Fruit fly (Drosophila melanogaster) whole organism, embryonic: Measurements from ENCODE around the gene CG14615.

ENCODE experiments used
- Antp ChIP-seq: fragments of 200-800 bp; sonication (Bioruptor generic); optimal IDR thresholded peaks from 3 replicates; lab custom pipeline; 2016; ENCODE audit warnings: missing biosample characterization, missing genetic modification characterization
- Atf3 ChIP-seq: fragments of 200-800 bp; sonication (Bioruptor generic); optimal IDR thresholded peaks from 3 replicates; lab custom pipeline; 2016; ENCODE audit warnings: missing biosample characterization, missing genetic modification characterization
- Atf6 ChIP-seq: fragments of 200-800 bp; sonication (Bioruptor generic); IDR thresholded peaks from 2 replicates; pipeline ENCODE4 v1.3.6; 2022; ENCODE audit warnings: missing biosample characterization, missing genetic modification characterization
- B-H2 ChIP-seq: fragments of 200-800 bp; sonication (Bioruptor generic); optimal IDR thresholded peaks from 2 replicates; lab custom pipeline; 2018; ENCODE audit warnings: missing biosample characterization, mild to moderate bottlenecking, missing genetic modification characterization
- CG10321 ChIP-seq: fragments of 200-800 bp; sonication (Bioruptor generic); IDR thresholded peaks from 2 replicates; pipeline ENCODE4 v1.3.6; 2022; ENCODE audit warnings: missing biosample characterization, missing genetic modification characterization
- CG11504 ChIP-seq: fragments of 200-800 bp; sonication (Bioruptor generic); optimal IDR thresholded peaks from 3 replicates; lab custom pipeline; 2019; ENCODE audit warnings: missing biosample characterization, mild to moderate bottlenecking, missing genetic modification characterization, moderate library complexity
- CG12299 ChIP-seq: fragments of 200-800 bp; sonication (Bioruptor generic); optimal IDR thresholded peaks from 2 replicates; lab custom pipeline; 2018; ENCODE audit warnings: missing biosample characterization, mild to moderate bottlenecking, missing genetic modification characterization
- CG12659 ChIP-seq: fragments of 200-800 bp; sonication (Bioruptor generic); optimal IDR thresholded peaks from 3 replicates; lab custom pipeline; 2017; ENCODE audit warnings: mild to moderate bottlenecking, missing biosample characterization, missing genetic modification reagents, missing genetic modification characterization
- CG1529 ChIP-seq: fragments of 200-800 bp; sonication (Bioruptor generic); optimal IDR thresholded peaks from 3 replicates; lab custom pipeline; 2018; ENCODE audit warnings: missing biosample characterization, missing genetic modification characterization
- CG17361 ChIP-seq: fragments of 200-800 bp; sonication (Bioruptor generic); IDR thresholded peaks from 3 replicates; pipeline ENCODE4 v1.3.6; 2022; ENCODE audit warnings: missing biosample characterization, missing genetic modification characterization
- CG17568 ChIP-seq: fragments of 200-800 bp; sonication (Bioruptor generic); optimal IDR thresholded peaks from 2 replicates; lab custom pipeline; 2018; ENCODE audit warnings: missing biosample characterization, mild to moderate bottlenecking, missing genetic modification characterization, moderate library complexity
- CG17612 ChIP-seq: fragments of 200-800 bp; sonication (Bioruptor generic); IDR thresholded peaks from 2 replicates; pipeline ENCODE4 v1.3.6; 2022; ENCODE audit warnings: missing biosample characterization, missing genetic modification characterization
- CG1792 ChIP-seq: fragments of 200-800 bp; sonication (Bioruptor generic); optimal IDR thresholded peaks from 2 replicates; lab custom pipeline; 2016; ENCODE audit warnings: missing biosample characterization, missing genetic modification characterization
- CG18262 ChIP-seq: fragments of 200-800 bp; optimal IDR thresholded peaks from 3 replicates; lab custom pipeline; 2019; ENCODE audit warnings: missing biosample characterization, mild to moderate bottlenecking, missing genetic modification characterization, moderate library complexity
- CG2202 ChIP-seq: fragments of 200-800 bp; sonication (Bioruptor generic); optimal IDR thresholded peaks from 2 replicates; lab custom pipeline; 2018; ENCODE audit warnings: missing biosample characterization, mild to moderate bottlenecking, missing genetic modification characterization
- CG30020 ChIP-seq: fragments of 200-800 bp; optimal IDR thresholded peaks from 2 replicates; lab custom pipeline; 2019; ENCODE audit warnings: missing biosample characterization, mild to moderate bottlenecking, missing genetic modification characterization, moderate library complexity
- CG3163 ChIP-seq: fragments of 200-800 bp; sonication (Bioruptor generic); optimal IDR thresholded peaks from 3 replicates; lab custom pipeline; 2016; ENCODE audit warnings: missing biosample characterization, missing genetic modification characterization
- CG3407 ChIP-seq: fragments of 200-800 bp; sonication (Bioruptor generic); optimal IDR thresholded peaks from 2 replicates; lab custom pipeline; 2018; ENCODE audit warnings: missing biosample characterization, mild to moderate bottlenecking, missing genetic modification characterization
- CG3847 ChIP-seq: fragments of 200-800 bp; sonication (Bioruptor generic); IDR thresholded peaks from 2 replicates; pipeline ENCODE4 v1.3.6; 2022; ENCODE audit warnings: missing biosample characterization, missing genetic modification characterization
- CG4282 ChIP-seq: fragments of 200-800 bp; sonication (Bioruptor generic); optimal IDR thresholded peaks from 2 replicates; lab custom pipeline; 2016; ENCODE audit warnings: missing biosample characterization, missing genetic modification characterization
- CG4424 ChIP-seq: fragments of 200-800 bp; sonication (Bioruptor generic); optimal IDR thresholded peaks from 3 replicates; lab custom pipeline; 2016; ENCODE audit warnings: missing biosample characterization, missing genetic modification characterization
- CG5953 ChIP-seq: fragments of 200-800 bp; sonication (Bioruptor generic); IDR thresholded peaks from 2 replicates; pipeline ENCODE4 v1.3.6; 2022; ENCODE audit warnings: missing biosample characterization, missing genetic modification characterization
- CG6254 ChIP-seq: fragments of 200-800 bp; sonication (Bioruptor generic); optimal IDR thresholded peaks from 3 replicates; lab custom pipeline; 2017; ENCODE audit warnings: mild to moderate bottlenecking, missing biosample characterization, missing genetic modification reagents, missing genetic modification characterization
- CG6854 ChIP-seq: fragments of 200-800 bp; sonication (Bioruptor generic); optimal IDR thresholded peaks from 3 replicates; lab custom pipeline; 2017; ENCODE audit warnings: missing biosample characterization, mild to moderate bottlenecking, missing genetic modification characterization
- CG7271 ChIP-seq: fragments of 200-800 bp; sonication (Bioruptor generic); optimal IDR thresholded peaks from 2 replicates; lab custom pipeline; 2018; ENCODE audit warnings: missing biosample characterization, mild to moderate bottlenecking, missing genetic modification characterization, moderate library complexity
- CG7928 ChIP-seq: fragments of 200-800 bp; sonication (Bioruptor generic); optimal IDR thresholded peaks from 2 replicates; lab custom pipeline; 2017; ENCODE audit warnings: missing biosample characterization, mild to moderate bottlenecking, missing genetic modification characterization
- GATAe ChIP-seq: fragments of 200-800 bp; sonication (Bioruptor generic); conservative IDR thresholded peaks from 2 replicates; pipeline ENCODE4 v1.3.6; 2022; ENCODE audit warnings: missing biosample characterization, missing genetic modification characterization
- Hmx ChIP-seq: fragments of 200-800 bp; sonication (Bioruptor generic); optimal IDR thresholded peaks from 2 replicates; lab custom pipeline; 2016; ENCODE audit warnings: missing biosample characterization, missing genetic modification characterization
- Hr39 ChIP-seq: fragments of >200 bp; optimal IDR thresholded peaks from 2 replicates; lab custom pipeline; 2017
- Hr78 ChIP-seq, 2 experiments: fragments of 200-800 bp in 1 of 2; fragments of >200 bp in 1 of 2; sonication (Bioruptor generic) in 1 of 2; optimal IDR thresholded peaks; 2 replicates each; lab custom pipeline; 2017 to 2019; ENCODE audit warnings: missing biosample characterization in 2 of 2, missing genetic modification characterization in 2 of 2, mild to moderate bottlenecking in 1 of 2, moderate library complexity in 1 of 2
- Jarid2 ChIP-seq: fragments of 200-800 bp; sonication (Bioruptor generic); optimal IDR thresholded peaks from 3 replicates; lab custom pipeline; 2017; ENCODE audit warnings: mild to moderate bottlenecking, missing biosample characterization, missing genetic modification reagents, missing genetic modification characterization
- Med ChIP-seq: fragments of 200-800 bp; sonication (Bioruptor generic); peaks from one replicate; lab custom pipeline; 2016; ENCODE audit warnings: missing biosample characterization, missing genetic modification characterization, mild to moderate bottlenecking, inconsistent platforms, moderate library complexity
- Neu2 ChIP-seq: fragments of 200-800 bp; sonication (Bioruptor generic); optimal IDR thresholded peaks from 3 replicates; lab custom pipeline; 2016; ENCODE audit warnings: missing biosample characterization, missing genetic modification characterization, borderline replicate concordance
- Taf1 ChIP-seq: fragments of 200-800 bp; sonication (Bioruptor generic); IDR thresholded peaks from 2 replicates; pipeline ENCODE4 v1.3.6; 2022; ENCODE audit warnings: missing biosample characterization, missing genetic modification characterization
- ab ChIP-seq: fragments of 200-800 bp; sonication (Bioruptor generic); optimal IDR thresholded peaks from 2 replicates; lab custom pipeline; 2016; ENCODE audit warnings: missing biosample characterization, missing genetic modification characterization
- az2 ChIP-seq: fragments of 200-800 bp; sonication (Bioruptor generic); optimal IDR thresholded peaks from 3 replicates; lab custom pipeline; 2016; ENCODE audit warnings: missing biosample characterization, missing genetic modification characterization
- bowl ChIP-seq: fragments of 200-800 bp; sonication (Bioruptor generic); IDR thresholded peaks from 2 replicates; pipeline ENCODE4 v1.3.6; 2022; ENCODE audit warnings: missing biosample characterization, missing genetic modification characterization
- chif ChIP-seq, 2 experiments: fragments of 200-800 bp; sonication (Bioruptor generic); optimal IDR thresholded peaks; 3 replicates each; lab custom pipeline; 2016; ENCODE audit warnings: missing biosample characterization in 2 of 2, missing genetic modification characterization in 2 of 2
- crol ChIP-seq: fragments of 200-800 bp; sonication (Bioruptor generic); IDR thresholded peaks from 2 replicates; pipeline ENCODE4 v1.3.6; 2022; ENCODE audit warnings: missing biosample characterization, missing genetic modification characterization
- gcm ChIP-seq: fragments of 200-800 bp; sonication (Bioruptor generic); optimal IDR thresholded peaks from 2 replicates; lab custom pipeline; 2019; ENCODE audit warnings: missing biosample characterization, mild to moderate bottlenecking, missing genetic modification characterization, moderate library complexity
- her ChIP-seq: fragments of 200-800 bp; sonication (Bioruptor generic); optimal IDR thresholded peaks from 2 replicates; lab custom pipeline; 2016; ENCODE audit warnings: missing biosample characterization, missing genetic modification characterization
- kah ChIP-seq: fragments of 200-800 bp; sonication (Bioruptor generic); optimal IDR thresholded peaks from 2 replicates; lab custom pipeline; 2018; ENCODE audit warnings: missing biosample characterization, mild to moderate bottlenecking, missing genetic modification characterization
- mirr ChIP-seq: fragments of 200-800 bp; sonication (Bioruptor generic); optimal IDR thresholded peaks from 3 replicates; lab custom pipeline; 2018; ENCODE audit warnings: missing biosample characterization, mild to moderate bottlenecking, missing genetic modification characterization
- pb ChIP-seq: fragments of 200-800 bp; sonication (Bioruptor generic); optimal IDR thresholded peaks from 3 replicates; lab custom pipeline; 2016; ENCODE audit warnings: missing biosample characterization, missing genetic modification characterization
- phol ChIP-seq: fragments of 200-800 bp; sonication (Bioruptor generic); optimal IDR thresholded peaks from 3 replicates; lab custom pipeline; 2018; ENCODE audit warnings: missing biosample characterization, mild to moderate bottlenecking, missing genetic modification characterization, moderate library complexity
- pnt ChIP-seq: fragments of 200-800 bp; sonication (Bioruptor generic); optimal IDR thresholded peaks from 3 replicates; lab custom pipeline; 2016; ENCODE audit warnings: missing biosample characterization, missing genetic modification characterization
- schlank ChIP-seq: fragments of 200-800 bp; sonication (Bioruptor generic); optimal IDR thresholded peaks from 2 replicates; lab custom pipeline; 2018; ENCODE audit warnings: missing biosample characterization, mild to moderate bottlenecking, missing genetic modification characterization
- sima ChIP-seq: fragments of 200-800 bp; sonication (Bioruptor generic); optimal IDR thresholded peaks from 2 replicates; lab custom pipeline; 2016; ENCODE audit warnings: missing biosample characterization, missing genetic modification characterization
- slou ChIP-seq: fragments of 200-800 bp; sonication (Bioruptor generic); optimal IDR thresholded peaks from 3 replicates; lab custom pipeline; 2016; ENCODE audit warnings: missing biosample characterization, missing genetic modification characterization
- tx ChIP-seq: fragments of 200-800 bp; sonication (Bioruptor generic); optimal IDR thresholded peaks from 2 replicates; lab custom pipeline; 2016; ENCODE audit warnings: missing biosample characterization, missing genetic modification characterization
- vnd ChIP-seq: fragments of 200-800 bp; sonication (Bioruptor generic); IDR thresholded peaks from 3 replicates; pipeline ENCODE4 v1.3.6; 2022; ENCODE audit warnings: missing biosample characterization, missing genetic modification characterization; ENCODE audit not compliant: partially characterized antibody
- wdn ChIP-seq: fragments of 200-800 bp; sonication (Bioruptor generic); IDR thresholded peaks from 2 replicates; pipeline ENCODE4 v1.3.6; 2022; ENCODE audit warnings: missing biosample characterization, missing genetic modification characterization

The CG14615 gene

DNA sequence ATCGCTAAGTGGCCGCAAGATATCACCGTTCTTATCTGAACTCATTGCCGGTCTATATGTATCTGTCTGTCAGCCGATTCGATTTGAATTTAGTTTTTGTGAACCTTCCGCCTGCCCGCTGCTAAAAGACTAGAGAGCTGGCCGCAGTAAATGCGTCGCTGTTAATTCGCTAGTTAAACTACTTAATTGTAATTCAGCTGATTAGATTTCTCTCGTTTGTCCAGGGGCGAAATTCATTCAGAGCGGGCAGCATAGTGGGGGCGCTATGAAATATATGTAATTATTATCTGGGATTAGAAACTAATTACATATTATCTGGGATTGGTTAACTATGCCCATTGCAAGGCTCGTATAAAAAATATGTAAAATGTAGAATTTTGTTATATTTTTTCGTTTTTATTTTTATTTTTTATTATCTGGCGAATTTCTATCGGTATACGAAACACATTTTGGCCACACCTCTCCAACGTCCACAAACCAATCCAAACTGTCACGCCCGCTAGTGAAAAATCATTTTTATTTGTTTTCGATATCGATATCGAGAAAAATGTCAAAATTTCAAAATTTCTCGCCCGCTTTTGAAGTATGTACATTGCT, at the start of gene CG14615, which contains the start of gene tilB (continued):
- TF ChIP-seq Atf6 (no peak), Neu2 (GFP tag; lab: Kevin White, UChicago) (no peak), slou (GFP tag; lab: Kevin White, UChicago) (no peak), Taf1 (GFP tag; lab: Robert Waterston, UW) (no peak), wdn (no peak), phol (no peak), CG17361 (GFP tag; lab: Robert Waterston, UW) (no peak), CG12299 (tag; lab: Kevin White, UChicago) (no peak), pb (no peak), CG5953 (GFP tag; lab: Robert Waterston, UW) (no peak), CG11504 (tag; lab: Kevin White, UChicago) (no peak), chif (GFP tag; optimal IDR thresholded peaks at IDR 0.05; lab: Kevin White, UChicago) (no peak), CG1792 (GFP tag; lab: Kevin White, UChicago) (no peak), CG6254 (GFP tag; lab: Kevin White, UChicago) (no peak), tx (GFP tag; lab: Kevin White, UChicago) (no peak), CG4424 (GFP tag; lab: Kevin White, UChicago) (no peak), GATAe (GFP tag; lab: Robert Waterston, UW) (no peak; the same call in 1 of the 2 replicates), CG2202 (tag; lab: Kevin White, UChicago) (no peak), CG12659 (GFP tag; lab: Kevin White, UChicago) (peak; percentile 16), B-H2 (GFP tag; lab: Kevin White, UChicago) (peak; percentile 41), CG7271 (tag; lab: Kevin White, UChicago) (no peak), crol (GFP tag; lab: Robert Waterston, UW) (no peak), CG6854 (GFP tag; lab: Kevin White, UChicago) (no peak), CG17612 (GFP tag; lab: Robert Waterston, UW) (no peak), Hr78 (GFP tag; optimal IDR thresholded peaks at IDR 0.05; lab: Kevin White, UChicago) (no peak), Hmx (GFP tag; lab: Kevin White, UChicago) (no peak), her (GFP tag; lab: Kevin White, UChicago) (no peak), CG1529 (GFP tag; lab: Kevin White, UChicago) (no peak), az2 (GFP tag; lab: Kevin White, UChicago) (peak; percentile 3), CG4282 (GFP tag; lab: Kevin White, UChicago) (no peak), CG18262 (tag; lab: Kevin White, UChicago) (no peak), CG7928 (GFP tag; lab: Kevin White, UChicago) (no peak), mirr (GFP tag; lab: Kevin White, UChicago) (peak; percentile 89), bowl (GFP tag; lab: Robert Waterston, UW) (no peak), kah (no peak), Hr39 (no peak), pnt (no peak), schlank (tag; lab: Kevin White, UChicago) (no peak), Antp (no peak), gcm (GFP tag; lab: Kevin White, UChicago) (no peak), vnd (GFP tag; lab: Robert Waterston, UW) (no peak), Med (GFP tag; lab: Kevin White, UChicago) (peak; percentile 87), CG3163 (GFP tag; lab: Kevin White, UChicago) (no peak), Atf3 (no peak), ab (no peak), CG3407 (no peak), sima (GFP tag; lab: Kevin White, UChicago) (no peak), CG10321 (GFP tag; lab: Robert Waterston, UW) (no peak), Jarid2 (GFP tag; lab: Kevin White, UChicago) (no peak), CG17568 (GFP tag; lab: Kevin White, UChicago) (no peak), CG30020 (tag; lab: Kevin White, UChicago) (peak; percentile 4), CG3847 (peak; percentile 31; the same call in 1 of the 2 replicates)
